Worm (Caenorhabditis elegans) whole organism, L1 larva: ENCODE data around the gene srh-243.

Source experiments
- C04F5.9 ChIP-seq: sonication (generic microtip); optimal IDR thresholded peaks from 2 replicates; lab custom pipeline; 2016; ENCODE audit warnings: missing genetic modification characterization, missing compliant biosample characterization
- C16A3.4 ChIP-seq: fragments of 150-350 bp; optimal IDR thresholded peaks from 2 replicates; lab custom pipeline; 2014; ENCODE audit warnings: missing biosample characterization, missing genetic modification characterization
- C34B4.2 ChIP-seq: sonication (generic microtip); optimal IDR thresholded peaks from 2 replicates; lab custom pipeline; 2017; ENCODE audit warnings: mild to moderate bottlenecking, missing genetic modification characterization, missing compliant biosample characterization
- ceh-63 ChIP-seq: fragments of 200-800 bp; sonication (Bioruptor generic); optimal IDR thresholded peaks from 2 replicates; lab custom pipeline; 2018; ENCODE audit warnings: mild to moderate bottlenecking, missing genetic modification characterization, missing compliant biosample characterization
- ceh-8 ChIP-seq: fragments of 200-800 bp; sonication (Bioruptor generic); optimal IDR thresholded peaks from 2 replicates; lab custom pipeline; 2018; ENCODE audit warnings: mild to moderate bottlenecking, missing genetic modification characterization, moderate library complexity, missing compliant biosample characterization
- ceh-82 ChIP-seq, 3 experiments: fragments of 150-350 bp in 1 of 3; sonication (generic microtip) in 2 of 3; optimal IDR thresholded peaks; 2 replicates each; lab custom pipeline; 2014 to 2017; ENCODE audit warnings: missing biosample characterization in 3 of 3, missing genetic modification characterization in 3 of 3
- ceh-88 ChIP-seq: fragments of 200-800 bp; sonication (Bioruptor generic); IDR thresholded peaks from 2 replicates; pipeline ENCODE4 v1.3.6; 2022; ENCODE audit warnings: missing genetic modification characterization, missing compliant biosample characterization
- dpl-1 ChIP-seq, 3 experiments: fragments of 150-350 bp in 2 of 3; sonication (generic microtip) in 1 of 3; optimal IDR thresholded peaks; 2 replicates each; lab custom pipeline; 2014 to 2017; ENCODE audit warnings: missing biosample characterization in 3 of 3, missing genetic modification characterization in 3 of 3, missing genetic modification reagents in 3 of 3
- efl-1 ChIP-seq, 4 experiments: fragments of 150-350 bp; optimal IDR thresholded peaks in 3 of 4; peaks in 1 of 4; 1 replicate in 1 of 4; 2 replicates in 3 of 4; lab custom pipeline; 2014; ENCODE audit warnings: missing biosample characterization in 2 of 4, missing genetic modification characterization in 2 of 4, missing genetic modification reagents in 2 of 4
- elt-2 ChIP-seq: sonication (generic microtip); optimal IDR thresholded peaks from 2 replicates; lab custom pipeline; 2016; ENCODE audit warnings: missing genetic modification characterization, mild to moderate bottlenecking, inconsistent platforms, missing compliant biosample characterization, missing genetic modification reagents
- elt-3 ChIP-seq, 6 experiments: fragments of 150-350 bp in 1 of 6; sonication (generic microtip); optimal IDR thresholded peaks; 2 replicates each; lab custom pipeline; 2017 to 2018; ENCODE audit warnings: missing biosample characterization in 6 of 6, missing genetic modification characterization in 6 of 6, inconsistent platforms in 1 of 6
- fkh-8 ChIP-seq: sonication (generic microtip); optimal IDR thresholded peaks from 2 replicates; lab custom pipeline; 2016; ENCODE audit warnings: mild to moderate bottlenecking, missing genetic modification characterization, missing compliant biosample characterization
- fos-1 ChIP-seq: fragments of 150-350 bp; optimal IDR thresholded peaks from 2 replicates; lab custom pipeline; 2014; ENCODE audit warnings: missing biosample characterization, missing genetic modification characterization
- hlh-17 ChIP-seq: fragments of 200-800 bp; sonication (Bioruptor generic); optimal IDR thresholded peaks from 2 replicates; lab custom pipeline; 2018; ENCODE audit warnings: missing genetic modification characterization, mild to moderate bottlenecking, missing compliant biosample characterization, moderate library complexity, borderline replicate concordance
- isw-1 ChIP-seq: fragments of 200-800 bp; sonication (Bioruptor generic); IDR thresholded peaks from 2 replicates; pipeline ENCODE4 v1.3.6; 2022; ENCODE audit warnings: missing genetic modification characterization, missing compliant biosample characterization
- lin-13 ChIP-seq: fragments of 150-350 bp; optimal IDR thresholded peaks from 2 replicates; lab custom pipeline; 2014; ENCODE audit warnings: missing biosample characterization, missing genetic modification reagents, missing genetic modification characterization
- lin-14 ChIP-seq: fragments of 200-800 bp; sonication (Bioruptor generic); optimal IDR thresholded peaks from 2 replicates; lab custom pipeline; 2018; ENCODE audit warnings: mild to moderate bottlenecking, missing genetic modification characterization, moderate library complexity, missing compliant biosample characterization
- lin-39 ChIP-seq: fragments of 150-350 bp; optimal IDR thresholded peaks from 2 replicates; lab custom pipeline; 2014; ENCODE audit warnings: missing biosample characterization, missing genetic modification reagents, missing genetic modification characterization
- mdl-1 ChIP-seq, 2 experiments: fragments of 150-350 bp; optimal IDR thresholded peaks; 2 replicates each; lab custom pipeline; 2014 to 2017; ENCODE audit warnings: missing biosample characterization in 2 of 2, missing genetic modification characterization in 2 of 2, inconsistent platforms in 1 of 2
- nhr-19 ChIP-seq: fragments of 200-800 bp; sonication (Bioruptor generic); conservative IDR thresholded peaks from 2 replicates; pipeline ENCODE4 v1.3.6; 2022; ENCODE audit warnings: missing genetic modification characterization, missing compliant biosample characterization
- nhr-28 ChIP-seq: fragments of 150-350 bp; optimal IDR thresholded peaks from 2 replicates; lab custom pipeline; 2014; ENCODE audit warnings: missing biosample characterization, missing genetic modification characterization
- nhr-47 ChIP-seq: sonication (generic microtip); optimal IDR thresholded peaks from 2 replicates; lab custom pipeline; 2016; ENCODE audit warnings: mild to moderate bottlenecking, missing genetic modification characterization, moderate library complexity, missing compliant biosample characterization
- nhr-77 ChIP-seq: fragments of 150-350 bp; optimal IDR thresholded peaks from 2 replicates; lab custom pipeline; 2014; ENCODE audit warnings: missing biosample characterization, missing genetic modification characterization
- nhr-84 ChIP-seq: sonication (generic microtip); optimal IDR thresholded peaks from 2 replicates; lab custom pipeline; 2017; ENCODE audit warnings: missing biosample characterization, missing genetic modification characterization
- nhr-85 ChIP-seq: sonication (generic microtip); peaks from one replicate; lab custom pipeline; 2016; ENCODE audit warnings: missing genetic modification characterization, inconsistent platforms, missing compliant biosample characterization
- pax-3 ChIP-seq: fragments of 200-800 bp; sonication (Bioruptor generic); optimal IDR thresholded peaks from 2 replicates; lab custom pipeline; 2018; ENCODE audit warnings: mild to moderate bottlenecking, missing genetic modification characterization, moderate library complexity, missing compliant biosample characterization
- rnt-1 ChIP-seq: sonication (generic microtip); optimal IDR thresholded peaks from 2 replicates; lab custom pipeline; 2016; ENCODE audit warnings: mild to moderate bottlenecking, missing genetic modification characterization, moderate library complexity, missing compliant biosample characterization
- sptf-1 ChIP-seq: fragments of 150-350 bp; optimal IDR thresholded peaks from 2 replicates; lab custom pipeline; 2014; ENCODE audit warnings: missing biosample characterization, missing genetic modification characterization
- sup-37 ChIP-seq: fragments of 200-800 bp; sonication (Bioruptor generic); optimal IDR thresholded peaks from 2 replicates; lab custom pipeline; 2018; ENCODE audit warnings: mild to moderate bottlenecking, missing genetic modification characterization, missing compliant biosample characterization
- unc-130 ChIP-seq: fragments of 150-350 bp; optimal IDR thresholded peaks from 2 replicates; lab custom pipeline; 2017; ENCODE audit warnings: missing biosample characterization, missing genetic modification characterization, inconsistent platforms
- unc-86 ChIP-seq: sonication (generic microtip); optimal IDR thresholded peaks from 2 replicates; lab custom pipeline; 2016; ENCODE audit warnings: missing genetic modification characterization, missing compliant biosample characterization
- zag-1 ChIP-seq: fragments of 150-350 bp; optimal IDR thresholded peaks from 2 replicates; lab custom pipeline; 2014; ENCODE audit warnings: missing biosample characterization, missing genetic modification characterization

srh-243 gene

ce11 chrV:2892976-2893375 is 22.7 kb downstream of the srh-243 start, which contains the start of gene srh-127:
Gene srh-127, plus strand, starts transcription at chrV:2893276.
- TF ChIP-seq unc-86 (tag; lab: Kevin White, UChicago) (no peak), efl-1 (optimal IDR thresholded peaks at IDR 0.05; lab: Kevin White, UChicago) (no peak), efl-1 (GFP tag; optimal IDR thresholded peaks at IDR 0.05 in 1 of 2; lab: Kevin White, UChicago) (peak in 1 of 2 experiments; percentile 17)

- no peak for TF ChIP-seq rnt-1 (tag; lab: Kevin White, UChicago)
- peak; percentile 3 for TF ChIP-seq elt-2 (tag; lab: Kevin White, UChicago)
Observed at ce11 chrV:2896198-2896660, 26.0 kb downstream of the srh-243 start, which contains the start of gene pals-32. Gene pals-32, plus strand, starts transcription at chrV:2896610.

- TF ChIP-seq efl-1 (optimal IDR thresholded peaks at IDR 0.05; lab: Kevin White, UChicago) (no peak), efl-1 (GFP tag; optimal IDR thresholded peaks at IDR 0.05 in 1 of 2; lab: Kevin White, UChicago) (peak in 1 of 2 experiments; percentile 8), nhr-47 (no peak)
Observed at ce11 chrV:2899867-2900266, 29.6 kb downstream of the srh-243 start, which contains the start of gene str-46. Gene str-46, minus strand, starts transcription at chrV:2899967.

DNA sequence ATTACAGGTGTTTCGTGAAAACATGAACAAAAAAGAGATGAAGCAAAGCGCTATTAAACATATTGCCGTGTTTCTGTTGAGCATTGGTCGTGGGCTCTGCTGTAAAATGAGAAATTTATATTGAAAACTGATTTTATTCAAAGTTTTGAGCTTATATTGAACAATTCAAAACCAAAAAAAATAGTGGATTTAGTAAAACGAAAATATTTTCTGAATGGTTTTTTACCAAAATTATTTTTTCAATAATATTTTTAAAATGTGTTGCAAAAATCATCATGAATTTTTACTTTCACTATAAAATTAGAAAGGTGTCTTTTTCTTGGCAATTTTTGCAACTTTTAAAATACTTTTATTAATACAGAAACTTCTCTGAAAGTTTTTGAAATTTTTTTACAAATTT is 33.0 kb downstream of the srh-243 start, which contains the start of gene C31B8.7:
Gene C31B8.7 (minus strand): TSS at position 101 of the 400 bp plus-strand sequence.
- TF ChIP-seq nhr-19 (no peak), C34B4.2 (tag; lab: Kevin White, UChicago) (no peak), sptf-1 (tag; lab: Kevin White, UChicago) (no peak), lin-14 (GFP tag; lab: Kevin White, UChicago) (no peak), nhr-84 (tag; lab: Kevin White, UChicago) (no peak), fos-1 (tag; lab: Kevin White, UChicago) (no peak), C16A3.4 (tag; lab: Kevin White, UChicago) (no peak), ceh-88 (no peak), hlh-17 (GFP tag; lab: Kevin White, UChicago) (no peak), isw-1 (GFP tag; lab: Robert Waterston, UW) (no peak), ceh-63 (GFP tag; lab: Kevin White, UChicago) (no peak), mdl-1 (tag; optimal IDR thresholded peaks at IDR 0.05; lab: Kevin White, UChicago) (no peak), zag-1 (no peak)

DNA sequence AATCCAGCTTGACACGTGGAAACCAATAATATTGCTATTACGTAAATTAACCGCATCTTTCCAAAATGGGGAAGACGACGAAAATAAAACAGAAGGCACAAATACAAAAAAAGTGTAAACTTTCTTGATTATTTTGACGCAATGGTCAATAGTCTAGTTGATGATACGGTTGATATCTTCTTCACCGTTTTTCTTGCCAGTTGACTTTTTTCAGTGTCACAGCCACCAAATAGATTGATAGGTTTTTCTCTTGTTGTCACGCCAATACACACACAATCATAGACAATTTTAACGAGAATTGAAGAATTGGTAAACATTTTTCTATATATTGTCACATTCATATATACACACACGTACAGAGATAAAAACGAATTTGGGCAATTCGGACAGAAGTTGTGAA is 39.3 kb downstream of the srh-243 start, which contains the start of gene zmp-3:
Gene zmp-3 (minus strand): TSS at position 101 of the 400 bp plus-strand sequence.
- TF ChIP-seq nhr-85 (tag; lab: Kevin White, UChicago) (peak; percentile 60), ceh-88 (no peak), elt-3 (tag; optimal IDR thresholded peaks at IDR 0.05; lab: Kevin White, UChicago) (peak in 1 of 6 experiments; percentile 42)
- TF ChIP-seq, all 84 proteins: peak for 2

DNA sequence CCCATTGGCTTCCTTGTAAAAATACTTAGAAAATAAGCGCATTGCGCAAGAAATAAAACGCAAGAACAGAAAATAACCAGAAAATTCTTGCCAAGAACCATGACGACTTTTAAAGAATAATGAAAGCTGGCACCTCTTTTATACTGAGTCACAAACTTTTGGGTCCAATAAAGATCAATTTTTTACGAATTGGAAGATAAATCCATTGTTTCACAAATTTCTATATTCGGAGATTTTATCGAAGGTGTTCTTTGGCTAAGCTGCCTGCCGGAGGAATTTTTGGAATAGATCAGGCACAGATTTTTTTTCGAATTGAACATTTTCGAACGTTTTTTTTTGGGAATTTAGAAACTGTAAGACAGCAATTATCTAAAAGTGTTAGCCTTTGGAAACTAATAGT is 42.7 kb downstream of the srh-243 start, which contains the start of gene C31B8.9:
Gene C31B8.9 (minus strand): TSS at position 101 of the 400 bp plus-strand sequence.
- TF ChIP-seq lin-39: no peak
- TF ChIP-seq fkh-8 (tag; lab: Kevin White, UChicago): no peak
- TF ChIP-seq ceh-8 (GFP tag; lab: Kevin White, UChicago): no peak
- no peak for TF ChIP-seq unc-86 (tag; lab: Kevin White, UChicago)
- TF ChIP-seq unc-130: no peak
- no peak for TF ChIP-seq lin-13
- no peak for TF ChIP-seq nhr-77 (tag; lab: Kevin White, UChicago)
- TF ChIP-seq nhr-28 (tag; lab: Kevin White, UChicago): no peak
- TF ChIP-seq elt-2 (tag; lab: Kevin White, UChicago): no peak
- TF ChIP-seq pax-3 (tag; lab: Kevin White, UChicago): no peak
- TF ChIP-seq C04F5.9: no peak
- TF ChIP-seq dpl-1 (GFP tag; optimal IDR thresholded peaks at IDR 0.05; lab: Kevin White, UChicago): no peak
- no peak for TF ChIP-seq sup-37
- no peak for TF ChIP-seq ceh-82 (tag; optimal IDR thresholded peaks at IDR 0.05; lab: Kevin White, UChicago)
- no peak for TF ChIP-seq elt-3 (tag; optimal IDR thresholded peaks at IDR 0.05; lab: Kevin White, UChicago)
